Worm (Caenorhabditis elegans): Measurements from ENCODE around the gene Y57G11B.3.
"Not testable (repeated sequence)": the region's sequence is repeated elsewhere in the genome, so short reads cannot be mapped to it uniquely, and the experiment has no call there.

Gene Y57G11B.3

ce11 chrIV:14551870-14552269 is 22.3 kb downstream of the Y57G11B.3 start, which contains the start of gene pals-30:
TSS of gene pals-30 (minus strand) at chrIV:14551970.
- not testable (repeated sequence) for TF ChIP-seq K11D2.4 (GFP tag; IDR thresholded peaks at IDR 0.05); lin-35 (GFP tag; optimal IDR thresholded peaks at IDR 0.05); somi-1 (GFP tag; optimal IDR thresholded peaks at IDR 0.05)

DNA sequence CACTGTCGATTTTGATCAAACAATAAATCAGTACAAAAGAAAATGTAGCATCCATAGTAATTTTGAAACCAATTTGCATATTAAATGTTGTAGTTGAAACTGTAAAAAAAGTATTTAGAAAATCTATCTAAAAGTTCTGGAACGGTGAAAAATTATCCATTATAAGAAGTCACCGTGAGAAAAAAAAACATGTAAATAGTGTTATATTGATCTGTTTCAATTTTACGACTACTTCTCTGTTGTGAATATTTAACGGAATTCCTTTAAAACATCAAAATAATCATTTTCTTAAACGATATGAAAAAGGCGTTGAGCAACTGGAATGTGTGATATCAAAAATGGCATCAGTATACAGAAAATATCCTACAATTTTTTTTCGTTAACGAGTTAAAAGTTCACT is 24.9 kb downstream of the Y57G11B.3 start, which contains the start of gene T27E7.9:
Gene T27E7.9 (minus strand): TSS at position 101 of the 400 bp plus-strand sequence.
- TF ChIP-seq hrde-1 (tag; optimal IDR thresholded peaks at IDR 0.05; ENCODE audit: borderline replicate concordance) = no peak

- TF ChIP-seq ceh-27 (GFP tag; optimal IDR thresholded peaks at IDR 0.05) (no peak), hmg-20 (GFP tag; IDR thresholded peaks at IDR 0.05) (no peak), F55B11.4 (tag; optimal IDR thresholded peaks at IDR 0.05; ENCODE audit: borderline replicate concordance, insufficient read depth) (no peak), let-607 (tag; optimal IDR thresholded peaks at IDR 0.05) (no peak), madf-8 (GFP tag; conservative IDR thresholded peaks at IDR 0.05) (no peak), F10E7.11 (tag; optimal IDR thresholded peaks at IDR 0.05) (no peak), K12H6.12 (tag; optimal IDR thresholded peaks at IDR 0.05) (no peak), egl-18 (GFP tag; IDR thresholded peaks at IDR 0.05) (no peak), unc-62 (GFP tag; optimal IDR thresholded peaks at IDR 0.05) (no peak), nhr-27 (tag; optimal IDR thresholded peaks at IDR 0.05) (no peak)
Measured at ce11 chrIV:14547292-14547691, 26.9 kb downstream of the Y57G11B.3 start.

DNA sequence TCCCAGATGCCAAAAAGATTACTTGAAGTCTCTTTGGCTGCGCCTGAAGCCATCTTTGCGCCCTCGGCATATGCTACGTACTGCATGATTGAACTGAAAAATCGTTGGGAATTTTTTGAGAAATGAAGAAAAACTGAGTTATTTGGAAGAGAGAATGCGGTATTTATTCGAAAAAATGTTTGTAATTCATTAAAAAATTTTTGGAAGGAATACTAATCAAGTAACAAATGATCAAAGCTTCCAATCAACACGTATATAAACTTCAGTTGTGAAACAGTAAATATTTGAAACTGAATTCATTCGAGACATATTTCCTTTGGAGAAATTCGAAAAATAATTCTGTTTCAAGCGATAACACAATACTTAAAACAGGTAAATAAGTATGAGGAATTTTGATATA is 31.7 kb downstream of the Y57G11B.3 start, which contains the start of gene pals-29:
Gene pals-29 (minus strand): TSS at position 101 of the 400 bp plus-strand sequence.
- TF ChIP-seq F52B5.7 (tag; optimal IDR thresholded peaks at IDR 0.05) (no peak), hlh-26 (GFP tag; conservative IDR thresholded peaks at IDR 0.05) (no peak), madf-6 (GFP tag; IDR thresholded peaks at IDR 0.05) (no peak), hmg-20 (GFP tag; IDR thresholded peaks at IDR 0.05) (no peak), ccch-3 (GFP tag; optimal IDR thresholded peaks at IDR 0.05) (no peak), madf-10 (tag; optimal IDR thresholded peaks at IDR 0.05) (no peak), hmg-1.2 (GFP tag; IDR thresholded peaks at IDR 0.05) (no peak), ceh-58 (GFP tag; IDR thresholded peaks at IDR 0.05) (no peak), ztf-18 (tag; optimal IDR thresholded peaks at IDR 0.05) (no peak), snpc-1.3 (tag; optimal IDR thresholded peaks at IDR 0.05; ENCODE audit: insufficient read depth) (no peak), unc-130 (GFP tag; optimal IDR thresholded peaks at IDR 0.05) (no peak), F39B2.1 (GFP tag; IDR thresholded peaks at IDR 0.05) (no peak), rpc-1 (optimal IDR thresholded peaks at IDR 0.05) (no peak), rpc-1 (tag; optimal IDR thresholded peaks at IDR 0.05) (no peak), Y79H2A.3 (GFP tag; conservative IDR thresholded peaks at IDR 0.05) (no peak), ceh-40 (GFP tag; IDR thresholded peaks at IDR 0.05) (no peak), ets-4 (GFP tag; optimal IDR thresholded peaks at IDR 0.05) (no peak), tbp1 (GFP tag; optimal IDR thresholded peaks at IDR 0.05) (no peak), hsf-1 (GFP tag; IDR thresholded peaks at IDR 0.05) (no peak)

DNA sequence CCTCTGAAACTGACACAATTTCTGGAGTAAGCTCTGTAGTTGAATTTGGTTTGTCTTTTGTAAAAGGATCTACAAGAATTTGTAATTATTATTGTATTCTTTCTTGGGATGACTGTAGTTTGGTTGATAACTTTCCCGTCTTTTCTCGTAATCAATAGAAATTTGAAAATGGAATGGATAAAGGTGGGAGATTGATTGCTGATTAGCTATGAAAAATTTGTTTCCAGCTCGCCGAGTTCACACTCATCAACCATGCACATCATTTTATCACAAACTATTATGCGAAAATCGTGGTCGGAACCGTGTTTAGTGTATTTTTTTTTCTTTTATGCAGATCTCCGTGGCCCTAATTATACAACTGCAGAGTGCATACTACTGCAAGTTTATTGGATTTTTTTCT is 37.3 kb downstream of the Y57G11B.3 start, which contains the start of gene T27E7.5:
Gene T27E7.5 (plus strand): TSS at position 253 of the 400 bp plus-strand sequence.
- TF ChIP-seq ccch-3 (GFP tag; optimal IDR thresholded peaks at IDR 0.05) (no peak), tlf-1 (GFP tag; optimal IDR thresholded peaks at IDR 0.05) (no peak), mcd-1 (GFP tag; IDR thresholded peaks at IDR 0.05) (no peak), hlh-12 (tag; optimal IDR thresholded peaks at IDR 0.05) (no peak), bed-2 (GFP tag; IDR thresholded peaks at IDR 0.05) (no peak), cebp-1 (GFP tag; IDR thresholded peaks at IDR 0.05) (no peak), cebp-1 (tag; optimal IDR thresholded peaks at IDR 0.05) (no peak), F52B5.7 (tag; optimal IDR thresholded peaks at IDR 0.05) (no peak), lsy-27 (tag; optimal IDR thresholded peaks at IDR 0.05; ENCODE audit: borderline replicate concordance, insufficient read depth) (no peak), F57A8.1 (GFP tag; optimal IDR thresholded peaks at IDR 0.05) (no peak), snpc-1.1 (tag; optimal IDR thresholded peaks at IDR 0.05; ENCODE audit: insufficient read depth) (no peak), ztf-26 (tag; optimal IDR thresholded peaks at IDR 0.05) (no peak), madf-6 (GFP tag; IDR thresholded peaks at IDR 0.05) (no peak), lin-54 (GFP tag; optimal IDR thresholded peaks at IDR 0.05) (no peak)
